Fruit fly (Drosophila melanogaster): ENCODE measurements around the gene Srp68.

Gene Srp68

DNA sequence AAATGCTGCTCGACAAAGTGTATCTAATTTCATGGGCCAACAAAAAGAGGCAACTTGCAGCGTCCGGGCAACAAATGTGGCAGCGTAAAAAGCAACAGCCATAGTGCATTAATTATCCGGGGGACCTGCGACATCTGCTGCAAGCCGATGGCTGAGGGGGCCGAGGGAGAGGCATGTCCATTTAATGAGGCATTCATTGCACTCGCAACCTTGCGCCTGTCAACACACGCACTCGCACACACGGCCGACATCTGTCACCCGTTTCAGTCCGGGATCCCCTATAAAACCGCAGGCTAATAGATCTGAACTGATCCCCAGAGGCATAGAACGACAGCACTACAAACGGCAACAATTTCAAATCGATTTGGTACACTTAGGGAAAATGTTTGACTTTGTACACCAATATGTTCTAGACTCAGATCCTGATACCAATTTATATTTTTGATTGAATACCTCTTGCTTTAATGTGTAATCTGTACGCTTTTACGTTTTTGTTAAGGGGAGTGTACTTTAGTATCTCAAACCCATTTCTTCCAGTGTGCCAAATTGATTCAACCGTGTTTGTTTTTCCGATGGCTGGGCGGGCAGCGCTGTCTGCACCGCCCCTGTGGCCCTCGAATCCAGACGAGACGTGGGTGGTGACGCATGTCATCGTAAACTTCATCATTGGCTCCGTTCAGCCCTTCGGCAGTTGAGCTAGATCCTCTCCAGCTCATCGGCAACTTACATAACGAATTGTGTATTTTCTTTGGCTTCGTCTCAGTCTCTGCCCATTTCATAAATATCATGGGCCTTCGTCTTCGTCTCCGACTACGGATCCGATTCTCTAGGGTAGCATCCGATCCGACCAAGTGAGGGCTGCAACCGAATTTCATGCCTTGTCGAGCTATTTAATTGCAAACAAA lies 36.9 kb downstream of the Srp68 start (continued):
- peak; percentile 83 for TF ChIP-seq nmo (GFP tag; optimal IDR thresholded peaks at IDR 0.05)
- peak; percentile 53 for TF ChIP-seq CG3163 (GFP tag; optimal IDR thresholded peaks at IDR 0.05)
- TF ChIP-seq cato (GFP tag; optimal IDR thresholded peaks at IDR 0.05; ENCODE audit: borderline replicate concordance) = peak; percentile 42
- no peak for TF ChIP-seq dati (GFP tag; IDR thresholded peaks at IDR 0.05)
- TF ChIP-seq gfzf (GFP tag; optimal IDR thresholded peaks at IDR 0.05) = no peak
- no peak for TF ChIP-seq Opbp (GFP tag; IDR thresholded peaks at IDR 0.05; ENCODE audit: partially characterized antibody)
- TF ChIP-seq CG9215 (GFP tag; IDR thresholded peaks at IDR 0.05) = peak; percentile 50
- peak; percentile 67 for TF ChIP-seq gcm (GFP tag; optimal IDR thresholded peaks at IDR 0.05)
- peak; percentile 47 for TF ChIP-seq CG31388 (GFP tag; optimal IDR thresholded peaks at IDR 0.05)
- peak; percentile 68; the same call in 2 of the 3 replicates for TF ChIP-seq CG11456 (GFP tag; IDR thresholded peaks at IDR 0.05)
- peak; percentile 61; the same call in 2 of the 3 replicates for TF ChIP-seq gce (GFP tag; IDR thresholded peaks at IDR 0.05)
- TF ChIP-seq CG12104 (GFP tag; optimal IDR thresholded peaks at IDR 0.05) = peak; percentile 21
- TF ChIP-seq CG12155 (GFP tag; optimal IDR thresholded peaks at IDR 0.05) = peak; percentile 49
- TF ChIP-seq CG30403 (GFP tag; optimal IDR thresholded peaks at IDR 0.05) = peak; percentile 66
- no peak for TF ChIP-seq CG15073 (GFP tag; optimal IDR thresholded peaks at IDR 0.05)
- peak; percentile 64 for TF ChIP-seq kay (GFP tag; optimal IDR thresholded peaks at IDR 0.05)
- peak; percentile 71 for TF ChIP-seq D19A (tag; optimal IDR thresholded peaks at IDR 0.05)
- TF ChIP-seq Tbp (GFP tag; optimal IDR thresholded peaks at IDR 0.05) = no peak
- TF ChIP-seq CG14014 (GFP tag; IDR thresholded peaks at IDR 0.05) = peak; percentile 27; the same call in 1 of the 2 replicates
- TF ChIP-seq CG12659 (GFP tag; optimal IDR thresholded peaks at IDR 0.05) = no peak
- TF ChIP-seq az2 (GFP tag; optimal IDR thresholded peaks at IDR 0.05) = peak; percentile 72
- TF ChIP-seq CG10431 (GFP tag; optimal IDR thresholded peaks at IDR 0.05) = no peak
- TF ChIP-seq ems (GFP tag; optimal IDR thresholded peaks at IDR 0.05) = peak; percentile 68
- peak; percentile 35 for TF ChIP-seq oc (tag; optimal IDR thresholded peaks at IDR 0.05)
- peak; percentile 13 for TF ChIP-seq CG10274 (GFP tag; optimal IDR thresholded peaks at IDR 0.05)
- TF ChIP-seq CG4617 (GFP tag; optimal IDR thresholded peaks at IDR 0.05; ENCODE audit: borderline replicate concordance) = peak; percentile 14
- TF ChIP-seq CG8944 (GFP tag; optimal IDR thresholded peaks at IDR 0.05) = peak; percentile 68
- no peak for TF ChIP-seq Kr (GFP tag; optimal IDR thresholded peaks at IDR 0.05)
- peak; percentile 72 for TF ChIP-seq btn (GFP tag; optimal IDR thresholded peaks at IDR 0.05)
- no peak for TF ChIP-seq pan (optimal IDR thresholded peaks at IDR 0.05)
- peak in 1 of 2 experiments; percentile 70 for TF ChIP-seq pan (GFP tag; optimal IDR thresholded peaks at IDR 0.05 in 1 of 2, IDR thresholded peaks at IDR 0.05 in 1 of 2)
- TF ChIP-seq phol (tag; optimal IDR thresholded peaks at IDR 0.05) = peak; percentile 82
- peak; percentile 46 for TF ChIP-seq lilli (GFP tag; optimal IDR thresholded peaks at IDR 0.05)
- no peak for TF ChIP-seq CkIIα-i1 (GFP tag; IDR thresholded peaks at IDR 0.05)
- peak; percentile 10 for TF ChIP-seq CG18619 (GFP tag; optimal IDR thresholded peaks at IDR 0.05)
- peak; percentile 94 for TF ChIP-seq CG17328 (GFP tag; IDR thresholded peaks at IDR 0.05)
- TF ChIP-seq maf-S (GFP tag; optimal IDR thresholded peaks at IDR 0.05) = peak; percentile 38
- peak; percentile 83 for TF ChIP-seq CG6254 (GFP tag; optimal IDR thresholded peaks at IDR 0.05)
- TF ChIP-seq CG32772 (GFP tag; IDR thresholded peaks at IDR 0.05) = peak; percentile 82
- 0 out of 2 replicates have a peak, but pooled peaks have one; percentile 17 for TF ChIP-seq seq (GFP tag; IDR thresholded peaks at IDR 0.05)
- peak; percentile 54 for TF ChIP-seq nerfin-1 (tag; optimal IDR thresholded peaks at IDR 0.05)
- no peak for TF ChIP-seq CG6683 (GFP tag; optimal IDR thresholded peaks at IDR 0.05)
- peak; percentile 45; the same call in 1 of the 2 replicates for TF ChIP-seq CG5953 (GFP tag; IDR thresholded peaks at IDR 0.05)
- TF ChIP-seq her (GFP tag; optimal IDR thresholded peaks at IDR 0.05) = peak; percentile 53
- TF ChIP-seq Max (GFP tag; optimal IDR thresholded peaks at IDR 0.05) = peak; percentile 63
- peak; percentile 78 for TF ChIP-seq CG8388 (GFP tag; optimal IDR thresholded peaks at IDR 0.05)
- TF ChIP-seq CG12299 (tag; optimal IDR thresholded peaks at IDR 0.05) = no peak
- peak; percentile 91 for TF ChIP-seq dan (GFP tag; IDR thresholded peaks at IDR 0.05)
- peak; percentile 24 for TF ChIP-seq CG14965 (GFP tag; optimal IDR thresholded peaks at IDR 0.05; ENCODE audit: borderline replicate concordance)
